Fruit fly (Drosophila melanogaster) whole organism, embryonic: Measurements from ENCODE around the gene Fbxl7.

Source experiments
- Aef1 ChIP-seq: fragments of 200-800 bp; sonication (Bioruptor generic); IDR thresholded peaks from 3 replicates; pipeline ENCODE4 v1.3.6; 2022; ENCODE audit warnings: missing biosample characterization, missing genetic modification characterization
- Awh ChIP-seq: fragments of 200-800 bp; sonication (Bioruptor generic); IDR thresholded peaks from 2 replicates; pipeline ENCODE4, ENCODE4 v1.3.6; 2022; ENCODE audit warnings: missing biosample characterization, missing genetic modification characterization
- B-H1 ChIP-seq: fragments of 200-800 bp; sonication (Bioruptor generic); IDR thresholded peaks from 3 replicates; pipeline ENCODE4 v1.3.6; 2022; ENCODE audit warnings: missing biosample characterization, missing genetic modification characterization
- CG10274 ChIP-seq: fragments of 200-800 bp; sonication (Bioruptor generic); optimal IDR thresholded peaks from 3 replicates; lab custom pipeline; 2017; ENCODE audit warnings: missing biosample characterization, mild to moderate bottlenecking, missing genetic modification characterization
- CG10321 ChIP-seq: fragments of 200-800 bp; sonication (Bioruptor generic); IDR thresholded peaks from 2 replicates; pipeline ENCODE4 v1.3.6; 2022; ENCODE audit warnings: missing biosample characterization, missing genetic modification characterization
- CG10979 ChIP-seq: fragments of 200-800 bp; sonication (Bioruptor generic); optimal IDR thresholded peaks from 2 replicates; lab custom pipeline; 2018; ENCODE audit warnings: missing biosample characterization, mild to moderate bottlenecking, missing genetic modification characterization, moderate library complexity
- CG12769 ChIP-seq: fragments of 200-800 bp; sonication (Bioruptor generic); optimal IDR thresholded peaks from 2 replicates; lab custom pipeline; 2019; ENCODE audit warnings: missing biosample characterization, mild to moderate bottlenecking, missing genetic modification characterization, moderate library complexity
- CG12942 ChIP-seq: fragments of 200-800 bp; sonication (Bioruptor generic); optimal IDR thresholded peaks from 3 replicates; lab custom pipeline; 2016; ENCODE audit warnings: missing biosample characterization, missing genetic modification characterization
- CG14441 ChIP-seq: fragments of 200-800 bp; sonication (Bioruptor generic); IDR thresholded peaks from 2 replicates; pipeline ENCODE4 v1.3.6; 2022; ENCODE audit warnings: missing biosample characterization, missing genetic modification characterization
- CG15479 ChIP-seq: fragments of 200-800 bp; sonication (Bioruptor generic); optimal IDR thresholded peaks from 3 replicates; lab custom pipeline; 2019; ENCODE audit warnings: missing biosample characterization, mild to moderate bottlenecking, missing genetic modification characterization, moderate library complexity
- CG1602 ChIP-seq: fragments of 200-800 bp; sonication (Bioruptor generic); optimal IDR thresholded peaks from 3 replicates; lab custom pipeline; 2016; ENCODE audit warnings: missing biosample characterization, missing genetic modification characterization
- CG3163 ChIP-seq: fragments of 200-800 bp; sonication (Bioruptor generic); optimal IDR thresholded peaks from 3 replicates; lab custom pipeline; 2016; ENCODE audit warnings: missing biosample characterization, missing genetic modification characterization
- CG3995 ChIP-seq: fragments of 200-800 bp; sonication (Bioruptor generic); optimal IDR thresholded peaks from 3 replicates; lab custom pipeline; 2016; ENCODE audit warnings: missing biosample characterization, missing genetic modification characterization
- CG4730 ChIP-seq: fragments of 200-800 bp; sonication (Bioruptor generic); IDR thresholded peaks from 2 replicates; pipeline ENCODE4 v1.3.6; 2022; ENCODE audit warnings: missing biosample characterization, missing genetic modification characterization
- CG7372 ChIP-seq: fragments of 200-800 bp; sonication (Bioruptor generic); IDR thresholded peaks from 2 replicates; pipeline ENCODE4 v1.3.6; 2022; ENCODE audit warnings: missing biosample characterization, missing genetic modification characterization
- CG7556 ChIP-seq: fragments of 200-800 bp; sonication (Bioruptor generic); optimal IDR thresholded peaks from 2 replicates; lab custom pipeline; 2017; ENCODE audit warnings: missing biosample characterization, mild to moderate bottlenecking, missing genetic modification characterization
- CG8388 ChIP-seq: fragments of 200-800 bp; sonication (Bioruptor generic); optimal IDR thresholded peaks from 2 replicates; lab custom pipeline; 2019; ENCODE audit warnings: missing biosample characterization, mild to moderate bottlenecking, missing genetic modification characterization, moderate library complexity
- CG9932 ChIP-seq: fragments of 200-800 bp; sonication (Bioruptor generic); IDR thresholded peaks from 2 replicates; pipeline ENCODE4 v1.3.6; 2022; ENCODE audit warnings: missing biosample characterization, missing genetic modification characterization
- CTCF ChIP-seq: fragments of 200-800 bp; sonication (Bioruptor generic); optimal IDR thresholded peaks from 2 replicates; lab custom pipeline; 2017; ENCODE audit warnings: missing biosample characterization, mild to moderate bottlenecking, missing genetic modification characterization, moderate library complexity
- CkIIα-i1 ChIP-seq: fragments of 200-800 bp; sonication (Bioruptor generic); IDR thresholded peaks from 2 replicates; pipeline ENCODE4 v1.3.6; 2022; ENCODE audit warnings: missing biosample characterization, missing genetic modification characterization
- D ChIP-seq, 2 experiments: fragments of 200-800 bp in 1 of 2; fragments of >200 bp in 1 of 2; sonication (Bioruptor generic) in 1 of 2; optimal IDR thresholded peaks; 2 replicates in 1 of 2; 3 replicates in 1 of 2; lab custom pipeline; 2017; ENCODE audit warnings: mild to moderate bottlenecking in 1 of 2, missing biosample characterization in 1 of 2, missing genetic modification characterization in 1 of 2, missing genetic modification reagents in 1 of 2
- Dll ChIP-seq: fragments of 200-800 bp; sonication (Bioruptor generic); IDR thresholded peaks from 4 replicates; pipeline ENCODE4 v1.3.6; 2022; ENCODE audit warnings: missing biosample characterization, missing genetic modification characterization; ENCODE audit not compliant: partially characterized antibody
- Dp ChIP-seq: fragments of 200-800 bp; sonication (Bioruptor generic); optimal IDR thresholded peaks from 2 replicates; lab custom pipeline; 2018; ENCODE audit warnings: missing biosample characterization, mild to moderate bottlenecking, missing genetic modification characterization, moderate library complexity
- Drgx ChIP-seq: fragments of 200-800 bp; sonication (Bioruptor generic); IDR thresholded peaks from 2 replicates; pipeline ENCODE4 v1.3.6; 2022; ENCODE audit warnings: missing biosample characterization, missing genetic modification characterization
- Hsf ChIP-seq: fragments of 200-800 bp; sonication (Bioruptor generic); optimal IDR thresholded peaks from 3 replicates; lab custom pipeline; 2016; ENCODE audit warnings: missing biosample characterization, missing genetic modification characterization
- Lpt ChIP-seq: fragments of >200 bp; optimal IDR thresholded peaks from 2 replicates; lab custom pipeline; 2018; ENCODE audit warnings: missing biosample characterization, missing genetic modification characterization
- MBD-R2 ChIP-seq: fragments of 200-800 bp; sonication (Bioruptor generic); IDR thresholded peaks from 2 replicates; pipeline ENCODE4 v1.3.6; 2022; ENCODE audit warnings: missing biosample characterization, missing genetic modification characterization
- Med ChIP-seq: fragments of 200-800 bp; sonication (Bioruptor generic); peaks from one replicate; lab custom pipeline; 2016; ENCODE audit warnings: missing biosample characterization, missing genetic modification characterization, mild to moderate bottlenecking, inconsistent platforms, moderate library complexity
- Optix ChIP-seq: fragments of 200-800 bp; sonication (Bioruptor generic); IDR thresholded peaks from 3 replicates; pipeline ENCODE4 v1.3.6; 2022; ENCODE audit warnings: missing biosample characterization, missing genetic modification characterization
- Scr ChIP-seq: fragments of 200-800 bp; sonication (Bioruptor generic); IDR thresholded peaks from 2 replicates; pipeline ENCODE4 v1.3.6; 2022; ENCODE audit warnings: missing biosample characterization, missing genetic modification characterization; ENCODE audit not compliant: partially characterized antibody
- Vsx1 ChIP-seq: fragments of 200-800 bp; sonication (Bioruptor generic); optimal IDR thresholded peaks from 2 replicates; lab custom pipeline; 2017; ENCODE audit warnings: missing biosample characterization, mild to moderate bottlenecking, missing genetic modification characterization, missing genetic modification reagents
- ac ChIP-seq: fragments of 200-800 bp; sonication (Bioruptor generic); optimal IDR thresholded peaks from 3 replicates; lab custom pipeline; 2017; ENCODE audit warnings: missing biosample characterization, mild to moderate bottlenecking, missing genetic modification characterization
- br ChIP-seq: fragments of >200 bp; optimal IDR thresholded peaks from 2 replicates; lab custom pipeline; 2017
- cg ChIP-seq: fragments of 200-800 bp; sonication (Bioruptor generic); optimal IDR thresholded peaks from 3 replicates; lab custom pipeline; 2019; ENCODE audit warnings: missing biosample characterization, mild to moderate bottlenecking, missing genetic modification characterization, moderate library complexity
- chif ChIP-seq, 2 experiments: fragments of 200-800 bp; sonication (Bioruptor generic); optimal IDR thresholded peaks; 3 replicates each; lab custom pipeline; 2016; ENCODE audit warnings: missing biosample characterization in 2 of 2, missing genetic modification characterization in 2 of 2
- chinmo ChIP-seq: fragments of 200-800 bp; sonication (Bioruptor generic); IDR thresholded peaks from 4 replicates; pipeline ENCODE4 v1.3.6; 2022; ENCODE audit warnings: missing biosample characterization, missing genetic modification characterization; ENCODE audit not compliant: partially characterized antibody
- dati ChIP-seq: fragments of 200-800 bp; sonication (Bioruptor generic); IDR thresholded peaks from 2 replicates; pipeline ENCODE4 v1.3.6; 2022; ENCODE audit warnings: missing biosample characterization, missing genetic modification characterization
- h ChIP-seq: fragments of >200 bp; optimal IDR thresholded peaks from 2 replicates; lab custom pipeline; 2017
- inv ChIP-seq: fragments of 200-800 bp; sonication (Bioruptor generic); IDR thresholded peaks from 2 replicates; pipeline ENCODE4 v1.3.6; 2022; ENCODE audit warnings: missing biosample characterization, missing genetic modification characterization; ENCODE audit not compliant: partially characterized antibody
- kay ChIP-seq: fragments of 200-800 bp; sonication (Bioruptor generic); optimal IDR thresholded peaks from 2 replicates; lab custom pipeline; 2016; ENCODE audit warnings: missing biosample characterization, missing genetic modification characterization
- klu ChIP-seq: fragments of 200-800 bp; sonication (Bioruptor generic); IDR thresholded peaks from 2 replicates; pipeline ENCODE4 v1.3.6; 2022; ENCODE audit warnings: missing biosample characterization, missing genetic modification characterization
- kni ChIP-seq: fragments of 200-800 bp; sonication (Bioruptor generic); optimal IDR thresholded peaks from 3 replicates; lab custom pipeline; 2017; ENCODE audit warnings: mild to moderate bottlenecking, missing biosample characterization, missing genetic modification reagents, missing genetic modification characterization
- nau ChIP-seq: fragments of 200-800 bp; sonication (Bioruptor generic); optimal IDR thresholded peaks from 3 replicates; lab custom pipeline; 2017; ENCODE audit warnings: missing biosample characterization, mild to moderate bottlenecking, missing genetic modification characterization, missing genetic modification reagents
- nom ChIP-seq: fragments of 200-800 bp; sonication (Bioruptor generic); optimal IDR thresholded peaks from 2 replicates; lab custom pipeline; 2017; ENCODE audit warnings: missing biosample characterization, missing genetic modification characterization, mild to moderate bottlenecking, moderate library complexity, missing genetic modification reagents
- oc ChIP-seq: fragments of 200-800 bp; sonication (Bioruptor generic); optimal IDR thresholded peaks from 2 replicates; lab custom pipeline; 2018; ENCODE audit warnings: missing biosample characterization, mild to moderate bottlenecking, missing genetic modification characterization, moderate library complexity
- pb ChIP-seq: fragments of 200-800 bp; sonication (Bioruptor generic); optimal IDR thresholded peaks from 3 replicates; lab custom pipeline; 2016; ENCODE audit warnings: missing biosample characterization, missing genetic modification characterization
- sd ChIP-seq: fragments of 200-800 bp; sonication (Bioruptor generic); optimal IDR thresholded peaks from 3 replicates; lab custom pipeline; 2018; ENCODE audit warnings: missing biosample characterization, mild to moderate bottlenecking, missing genetic modification characterization, moderate library complexity
- sens ChIP-seq: fragments of 200-800 bp; sonication (Bioruptor generic); peaks from one replicate; lab custom pipeline; 2016; ENCODE audit warnings: missing biosample characterization, missing genetic modification characterization
- sob ChIP-seq: fragments of 200-800 bp; sonication (Bioruptor generic); IDR thresholded peaks from 2 replicates; pipeline ENCODE4 v1.3.6; 2022; ENCODE audit warnings: missing biosample characterization, missing genetic modification characterization
- zfh1 ChIP-seq: fragments of 200-800 bp; sonication (Bioruptor generic); IDR thresholded peaks from 3 replicates; pipeline ENCODE4 v1.3.6; 2022; ENCODE audit warnings: missing biosample characterization, missing genetic modification characterization

Fbxl7 gene

DNA sequence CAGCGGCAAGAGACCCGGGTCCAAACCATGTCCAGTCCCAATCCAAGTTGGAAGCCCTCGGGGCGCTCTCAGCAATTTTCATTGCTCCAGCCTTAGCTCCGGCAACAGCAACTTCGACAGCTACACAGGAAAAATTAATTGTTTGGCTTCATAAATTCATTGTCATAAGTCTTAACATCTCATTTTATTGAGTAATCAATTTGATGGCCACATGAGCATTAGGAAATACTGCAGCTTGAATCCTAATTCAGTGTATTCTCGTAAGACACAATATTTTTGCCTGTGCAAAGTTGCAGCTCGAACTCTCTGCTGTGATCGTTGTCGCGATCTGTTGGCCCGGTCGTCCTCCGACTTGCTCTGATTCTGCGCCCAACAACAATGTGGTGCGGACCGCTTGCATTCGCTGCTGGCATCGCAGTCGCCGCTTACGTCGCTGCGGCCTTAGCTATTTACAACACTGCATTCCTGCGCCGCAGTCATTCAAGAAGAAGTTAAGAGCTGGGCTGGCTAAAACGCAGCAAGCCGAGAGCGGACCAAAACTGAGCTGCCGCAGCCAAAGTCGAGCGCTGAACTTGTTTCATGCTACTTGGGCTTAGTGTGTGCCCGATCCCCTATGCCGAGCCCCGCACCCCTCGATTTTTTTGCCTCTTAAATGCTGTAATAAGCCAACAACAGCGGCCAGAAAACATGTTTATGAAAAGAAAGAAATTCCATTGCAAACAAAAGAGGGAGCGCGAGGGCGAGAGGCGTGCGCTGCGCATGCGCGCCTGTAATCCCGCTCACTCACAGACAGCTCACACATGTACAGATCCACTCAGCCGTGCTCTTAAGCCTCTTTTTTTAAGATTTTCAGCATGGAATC is 1.1 kb upstream of the Fbxl7 start (continued):
- TF ChIP-seq sob (GFP tag; lab: Robert Waterston, UW) (no peak), CG1602 (GFP tag; lab: Kevin White, UChicago) (peak; percentile 36), Vsx1 (GFP tag; lab: Kevin White, UChicago) (no peak), Aef1 (GFP tag; lab: Robert Waterston, UW) (no peak), kni (GFP tag; lab: Kevin White, UChicago) (peak; percentile 98), cg (GFP tag; lab: Kevin White, UChicago) (peak; percentile 68), oc (peak; percentile 96), Scr (GFP tag; lab: Robert Waterston, UW) (no peak), Drgx (peak; percentile 96), kay (GFP tag; lab: Kevin White, UChicago) (no peak), CG9932 (0 out of 2 replicates have a peak, but pooled peaks have one; percentile 4), zfh1 (GFP tag; lab: Robert Waterston, UW) (peak; percentile 69), CG14441 (GFP tag; lab: Robert Waterston, UW) (no peak), br (lab: Kevin White, UChicago) (no peak), klu (no peak), Med (peak; percentile 64), Awh (GFP tag; lab: Robert Waterston, UW) (no peak), Hsf (GFP tag; lab: Kevin White, UChicago) (no peak), CG12769 (peak; percentile 86), CG10274 (GFP tag; lab: Kevin White, UChicago) (no peak), nom (GFP tag; lab: Kevin White, UChicago) (peak; percentile 55), CG12942 (no peak), D (optimal IDR thresholded peaks at IDR 0.05; lab: Kevin White, UChicago) (peak; percentile 23), D (GFP tag; optimal IDR thresholded peaks at IDR 0.05; lab: Kevin White, UChicago) (no peak), CG7556 (GFP tag; lab: Kevin White, UChicago) (no peak), CG10321 (GFP tag; lab: Robert Waterston, UW) (no peak), h (lab: Kevin White, UChicago) (no peak), MBD-R2 (GFP tag; lab: Robert Waterston, UW) (no peak), CG10979 (tag; lab: Kevin White, UChicago) (peak; percentile 49), chinmo (GFP tag; lab: Robert Waterston, UW) (0 out of 4 replicates have a peak, but pooled peaks have one; percentile 49), CG4730 (GFP tag; lab: Robert Waterston, UW) (no peak), CG15479 (GFP tag; lab: Kevin White, UChicago) (peak; percentile 1), pb (no peak), sens (peak; percentile 48), ac (GFP tag; lab: Kevin White, UChicago) (no peak), sd (tag; lab: Kevin White, UChicago) (peak; percentile 98), CkIIα-i1 (no peak), Lpt (no peak), CG3163 (GFP tag; lab: Kevin White, UChicago) (peak; percentile 93), CG8388 (GFP tag; lab: Kevin White, UChicago) (no peak), CTCF (GFP tag; lab: Kevin White, UChicago) (no peak), dati (no peak), Dp (GFP tag; lab: Kevin White, UChicago) (no peak), inv (no peak), CG7372 (GFP tag; lab: Robert Waterston, UW) (no peak), B-H1 (GFP tag; lab: Robert Waterston, UW) (no peak), Dll (0 out of 4 replicates have a peak, but pooled peaks have one; percentile 26), Optix (GFP tag; lab: Robert Waterston, UW) (0 out of 3 replicates have a peak, but pooled peaks have one; percentile 31), nau (GFP tag; lab: Kevin White, UChicago) (no peak), chif (GFP tag; optimal IDR thresholded peaks at IDR 0.05; lab: Kevin White, UChicago) (peak in 1 of 2 experiments; percentile 43), CG3995 (GFP tag; lab: Kevin White, UChicago) (no peak)
